Fruit fly (Drosophila melanogaster) whole organism, embryonic: ENCODE measurements around the gene trus.
A peak's percentile ranks its signal among the peaks of the same experiment; 100 is the strongest.

ENCODE experiments used
- ATbp ChIP-seq: fragments of 200-800 bp; sonication (Bioruptor generic); optimal IDR thresholded peaks from 2 replicates; lab custom pipeline; 2017; ENCODE audit warnings: missing biosample characterization, mild to moderate bottlenecking, missing genetic modification characterization, missing genetic modification reagents
- Atf-2 ChIP-seq: fragments of 200-800 bp; sonication (Bioruptor generic); optimal IDR thresholded peaks from 2 replicates; lab custom pipeline; 2016; ENCODE audit warnings: missing biosample characterization, missing genetic modification characterization
- C15 ChIP-seq: fragments of 200-800 bp; sonication (Bioruptor generic); IDR thresholded peaks from 3 replicates; pipeline ENCODE4 v1.3.6; 2022; ENCODE audit warnings: missing biosample characterization, missing genetic modification characterization
- CG12071 ChIP-seq: fragments of 200-800 bp; sonication (Bioruptor generic); optimal IDR thresholded peaks from 3 replicates; lab custom pipeline; 2018; ENCODE audit warnings: missing biosample characterization, mild to moderate bottlenecking, missing genetic modification characterization
- CG13296 ChIP-seq: fragments of 200-800 bp; sonication (Bioruptor generic); optimal IDR thresholded peaks from 3 replicates; lab custom pipeline; 2018; ENCODE audit warnings: missing biosample characterization, mild to moderate bottlenecking, missing genetic modification characterization
- CG1529 ChIP-seq: fragments of 200-800 bp; sonication (Bioruptor generic); optimal IDR thresholded peaks from 3 replicates; lab custom pipeline; 2018; ENCODE audit warnings: missing biosample characterization, missing genetic modification characterization
- CG1647 ChIP-seq: fragments of 200-800 bp; sonication (Bioruptor generic); optimal IDR thresholded peaks from 3 replicates; lab custom pipeline; 2016; ENCODE audit warnings: missing biosample characterization, missing genetic modification characterization
- CG18619 ChIP-seq: fragments of 200-800 bp; sonication (Bioruptor generic); optimal IDR thresholded peaks from 3 replicates; lab custom pipeline; 2017; ENCODE audit warnings: missing biosample characterization, mild to moderate bottlenecking, missing genetic modification characterization
- CG18764 ChIP-seq: fragments of 200-800 bp; sonication (Bioruptor generic); optimal IDR thresholded peaks from 3 replicates; lab custom pipeline; 2016; ENCODE audit warnings: missing biosample characterization, missing genetic modification characterization
- CG2678 ChIP-seq: fragments of 200-800 bp; sonication (Bioruptor generic); optimal IDR thresholded peaks from 3 replicates; lab custom pipeline; 2019; ENCODE audit warnings: missing biosample characterization, mild to moderate bottlenecking, missing genetic modification characterization, moderate library complexity
- CG2712 ChIP-seq: fragments of 200-800 bp; optimal IDR thresholded peaks from 3 replicates; lab custom pipeline; 2019; ENCODE audit warnings: missing biosample characterization, mild to moderate bottlenecking, missing genetic modification characterization, moderate library complexity
- CG2875 ChIP-seq: fragments of 200-800 bp; sonication (Bioruptor generic); optimal IDR thresholded peaks from 2 replicates; lab custom pipeline; 2017; ENCODE audit warnings: missing biosample characterization, mild to moderate bottlenecking, missing genetic modification characterization, missing genetic modification reagents
- CG3163 ChIP-seq: fragments of 200-800 bp; sonication (Bioruptor generic); optimal IDR thresholded peaks from 3 replicates; lab custom pipeline; 2016; ENCODE audit warnings: missing biosample characterization, missing genetic modification characterization
- CG32767 ChIP-seq: fragments of 200-800 bp; sonication (Bioruptor generic); IDR thresholded peaks from 2 replicates; pipeline ENCODE4 v1.3.6; 2022; ENCODE audit warnings: missing biosample characterization, missing genetic modification characterization
- CG3726 ChIP-seq: fragments of 200-800 bp; sonication (Bioruptor generic); IDR thresholded peaks from 3 replicates; pipeline ENCODE4, ENCODE4 v1.3.6; 2022; ENCODE audit warnings: missing biosample characterization, missing genetic modification characterization
- CG4424 ChIP-seq: fragments of 200-800 bp; sonication (Bioruptor generic); optimal IDR thresholded peaks from 3 replicates; lab custom pipeline; 2016; ENCODE audit warnings: missing biosample characterization, missing genetic modification characterization
- CG4854 ChIP-seq: fragments of 200-800 bp; sonication (Bioruptor generic); optimal IDR thresholded peaks from 2 replicates; lab custom pipeline; 2016; ENCODE audit warnings: missing biosample characterization, missing genetic modification characterization, inconsistent platforms
- CG8290 ChIP-seq, 3 experiments: fragments of 200-800 bp; sonication (Bioruptor generic); optimal IDR thresholded peaks; 2 replicates each; lab custom pipeline; 2016 to 2019; ENCODE audit warnings: missing biosample characterization in 3 of 3, missing genetic modification characterization in 3 of 3, mild to moderate bottlenecking in 2 of 3, moderate library complexity in 1 of 3
- CG9727 ChIP-seq: fragments of 200-800 bp; sonication (Bioruptor generic); optimal IDR thresholded peaks from 3 replicates; lab custom pipeline; 2017; ENCODE audit warnings: missing biosample characterization, mild to moderate bottlenecking, missing genetic modification characterization
- CTCF ChIP-seq: fragments of 200-800 bp; sonication (Bioruptor generic); optimal IDR thresholded peaks from 2 replicates; lab custom pipeline; 2017; ENCODE audit warnings: missing biosample characterization, mild to moderate bottlenecking, missing genetic modification characterization, moderate library complexity
- CoRest ChIP-seq: fragments of 200-800 bp; sonication (Bioruptor generic); optimal IDR thresholded peaks from 3 replicates; lab custom pipeline; 2018; ENCODE audit warnings: missing biosample characterization, mild to moderate bottlenecking, missing genetic modification characterization, moderate library complexity
- D19B ChIP-seq: fragments of 200-800 bp; sonication (Bioruptor generic); optimal IDR thresholded peaks from 2 replicates; lab custom pipeline; 2017; ENCODE audit warnings: missing biosample characterization, mild to moderate bottlenecking, missing genetic modification characterization
- Dbx ChIP-seq: fragments of 200-800 bp; sonication (Bioruptor generic); IDR thresholded peaks from 3 replicates; pipeline ENCODE4 v1.3.6; 2022; ENCODE audit warnings: missing biosample characterization, missing genetic modification characterization
- Drgx ChIP-seq: fragments of 200-800 bp; sonication (Bioruptor generic); IDR thresholded peaks from 2 replicates; pipeline ENCODE4 v1.3.6; 2022; ENCODE audit warnings: missing biosample characterization, missing genetic modification characterization
- Elba2 ChIP-seq: fragments of 200-800 bp; sonication (Bioruptor generic); optimal IDR thresholded peaks from 3 replicates; lab custom pipeline; 2016; ENCODE audit warnings: missing biosample characterization, missing genetic modification characterization
- Fer2 ChIP-seq: fragments of 200-800 bp; sonication (Bioruptor generic); optimal IDR thresholded peaks from 2 replicates; lab custom pipeline; 2018; ENCODE audit warnings: missing biosample characterization, mild to moderate bottlenecking, missing genetic modification characterization, moderate library complexity
- HHEX ChIP-seq: fragments of 200-800 bp; sonication (Bioruptor generic); optimal IDR thresholded peaks from 3 replicates; lab custom pipeline; 2017; ENCODE audit warnings: missing biosample characterization, mild to moderate bottlenecking, missing genetic modification characterization, missing genetic modification reagents
- Hey ChIP-seq: fragments of 200-800 bp; sonication (Bioruptor generic); optimal IDR thresholded peaks from 3 replicates; lab custom pipeline; 2018; ENCODE audit warnings: missing biosample characterization, mild to moderate bottlenecking, missing genetic modification characterization
- Hr39 ChIP-seq: fragments of >200 bp; optimal IDR thresholded peaks from 2 replicates; lab custom pipeline; 2017
- Meics ChIP-seq: fragments of 200-800 bp; sonication (Bioruptor generic); optimal IDR thresholded peaks from 2 replicates; lab custom pipeline; 2017; ENCODE audit warnings: missing biosample characterization, mild to moderate bottlenecking, missing genetic modification characterization
- Nf-YC ChIP-seq: fragments of 200-800 bp; optimal IDR thresholded peaks from 3 replicates; lab custom pipeline; 2019; ENCODE audit warnings: missing biosample characterization, mild to moderate bottlenecking, missing genetic modification characterization, moderate library complexity
- Oaz ChIP-seq: fragments of 200-800 bp; sonication (Bioruptor generic); IDR thresholded peaks from 2 replicates; pipeline ENCODE4 v1.3.6; 2022; ENCODE audit warnings: missing biosample characterization, missing genetic modification characterization
- Six4 ChIP-seq: fragments of 200-800 bp; sonication (Bioruptor generic); optimal IDR thresholded peaks from 2 replicates; lab custom pipeline; 2016; ENCODE audit warnings: missing biosample characterization, missing genetic modification characterization
- Sox100B ChIP-seq: fragments of 200-800 bp; sonication (Bioruptor generic); optimal IDR thresholded peaks from 3 replicates; lab custom pipeline; 2018; ENCODE audit warnings: missing biosample characterization, mild to moderate bottlenecking, missing genetic modification characterization
- Sox102F ChIP-seq: fragments of 200-800 bp; sonication (Bioruptor generic); optimal IDR thresholded peaks from 2 replicates; lab custom pipeline; 2018; ENCODE audit warnings: missing biosample characterization, mild to moderate bottlenecking, missing genetic modification characterization, moderate library complexity
- chn ChIP-seq: fragments of 200-800 bp; sonication (Bioruptor generic); optimal IDR thresholded peaks from 2 replicates; lab custom pipeline; 2016; ENCODE audit warnings: missing biosample characterization, missing genetic modification characterization
- dan ChIP-seq: fragments of 200-800 bp; sonication (Bioruptor generic); IDR thresholded peaks from 2 replicates; pipeline ENCODE4 v1.3.6; 2022; ENCODE audit warnings: missing biosample characterization, missing genetic modification characterization
- dysf ChIP-seq: fragments of 200-800 bp; sonication (Bioruptor generic); IDR thresholded peaks from 3 replicates; pipeline ENCODE4 v1.3.6; 2022; ENCODE audit warnings: missing biosample characterization, missing genetic modification characterization
- gem ChIP-seq: fragments of 200-800 bp; sonication (Bioruptor generic); optimal IDR thresholded peaks from 2 replicates; lab custom pipeline; 2019; ENCODE audit warnings: missing biosample characterization, mild to moderate bottlenecking, missing genetic modification characterization, moderate library complexity
- hbn ChIP-seq: fragments of 200-800 bp; sonication (Bioruptor generic); IDR thresholded peaks from 2 replicates; pipeline ENCODE4 v1.3.6; 2022; ENCODE audit warnings: missing biosample characterization, missing genetic modification characterization; ENCODE audit not compliant: partially characterized antibody
- inv ChIP-seq: fragments of 200-800 bp; sonication (Bioruptor generic); IDR thresholded peaks from 2 replicates; pipeline ENCODE4 v1.3.6; 2022; ENCODE audit warnings: missing biosample characterization, missing genetic modification characterization; ENCODE audit not compliant: partially characterized antibody
- pum ChIP-seq: fragments of 200-800 bp; sonication (Bioruptor generic); optimal IDR thresholded peaks from 2 replicates; lab custom pipeline; 2016; ENCODE audit warnings: missing biosample characterization, missing genetic modification characterization
- row ChIP-seq: fragments of 200-800 bp; sonication (Bioruptor generic); IDR thresholded peaks from 3 replicates; pipeline ENCODE4 v1.3.6; 2022; ENCODE audit warnings: missing biosample characterization, missing genetic modification characterization
- salm ChIP-seq: fragments of 200-800 bp; sonication (Bioruptor generic); optimal IDR thresholded peaks from 2 replicates; lab custom pipeline; 2018; ENCODE audit warnings: missing biosample characterization, mild to moderate bottlenecking, missing genetic modification characterization
- sd ChIP-seq: fragments of 200-800 bp; sonication (Bioruptor generic); optimal IDR thresholded peaks from 3 replicates; lab custom pipeline; 2018; ENCODE audit warnings: missing biosample characterization, mild to moderate bottlenecking, missing genetic modification characterization, moderate library complexity
- sr ChIP-seq: fragments of 200-800 bp; sonication (Bioruptor generic); IDR thresholded peaks from 3 replicates; pipeline ENCODE4 v1.3.6; 2022; ENCODE audit warnings: missing biosample characterization, missing genetic modification characterization
- trem ChIP-seq: fragments of 200-800 bp; optimal IDR thresholded peaks from 3 replicates; lab custom pipeline; 2019; ENCODE audit warnings: missing biosample characterization, mild to moderate bottlenecking, missing genetic modification characterization, moderate library complexity
- vvl ChIP-seq: fragments of 200-800 bp; sonication (Bioruptor generic); IDR thresholded peaks from 2 replicates; pipeline ENCODE4 v1.3.6; 2022; ENCODE audit warnings: missing biosample characterization, missing genetic modification characterization
- wek ChIP-seq: fragments of 200-800 bp; sonication (Bioruptor generic); optimal IDR thresholded peaks from 3 replicates; lab custom pipeline; 2018; ENCODE audit warnings: missing biosample characterization, mild to moderate bottlenecking, missing genetic modification characterization, moderate library complexity
- zen ChIP-seq: fragments of 200-800 bp; sonication (Bioruptor generic); optimal IDR thresholded peaks from 3 replicates; lab custom pipeline; 2018; ENCODE audit warnings: missing biosample characterization, mild to moderate bottlenecking, missing genetic modification characterization, moderate library complexity

trus gene

DNA sequence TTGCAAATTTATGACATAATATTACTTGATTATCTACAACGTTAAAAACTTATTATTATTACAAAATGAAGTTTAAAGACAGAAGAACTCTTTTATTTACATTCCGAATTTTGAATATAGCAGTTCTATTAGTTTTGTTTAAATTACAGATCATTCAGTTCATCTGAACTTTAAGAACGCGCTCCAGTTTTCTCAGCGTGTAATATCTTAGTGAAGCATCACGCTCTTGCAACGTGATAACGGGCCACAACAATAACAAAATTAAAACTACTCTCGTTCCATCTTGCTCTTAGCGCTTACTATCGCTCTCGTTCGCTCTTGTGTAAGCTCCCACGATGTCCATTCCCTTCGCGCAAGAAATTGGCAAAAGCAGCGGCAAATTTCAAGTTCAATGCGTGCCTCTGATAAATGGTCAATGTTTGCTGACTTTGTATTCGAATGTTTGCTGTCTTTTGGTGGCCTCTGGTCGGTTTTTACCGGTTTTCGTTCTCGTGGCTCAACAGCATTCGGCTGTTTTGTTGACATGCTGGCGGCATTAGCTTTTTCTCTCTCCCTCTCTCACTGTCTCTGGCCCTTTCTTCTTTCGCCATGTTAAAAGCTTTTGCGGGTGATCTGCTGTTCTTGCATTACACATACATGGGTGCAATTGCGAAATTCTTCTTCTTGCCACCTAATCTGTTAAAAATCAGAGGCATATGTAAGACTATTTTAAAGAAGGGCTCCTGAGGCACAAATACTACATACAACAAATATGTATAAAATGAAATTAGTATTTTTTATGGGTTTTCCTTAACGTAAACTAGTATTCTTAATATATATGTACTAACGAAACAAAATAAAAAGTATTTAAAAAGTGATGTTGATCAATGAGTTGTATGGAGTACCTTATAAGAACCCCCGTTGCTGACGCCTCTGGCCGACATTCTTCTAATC, 13.5 kb upstream of the trus start (continued):
- TF ChIP-seq CG9727 (GFP tag; lab: Kevin White, UChicago) = peak; percentile 44
- TF ChIP-seq Dbx (GFP tag; lab: Robert Waterston, UW) = peak; percentile 24; the same call in 1 of the 3 replicates
- TF ChIP-seq hbn (GFP tag; lab: Robert Waterston, UW) = no peak
- TF ChIP-seq inv (GFP tag; lab: Robert Waterston, UW) = no peak
- TF ChIP-seq row (GFP tag; lab: Robert Waterston, UW) = peak; percentile 75
- no peak for TF ChIP-seq Six4 (GFP tag; lab: Kevin White, UChicago)
- TF ChIP-seq wek (GFP tag; lab: Kevin White, UChicago) = no peak
- no peak for TF ChIP-seq CG12071 (GFP tag; lab: Kevin White, UChicago)
- TF ChIP-seq Sox100B (GFP tag; lab: Kevin White, UChicago) = peak; percentile 17
- TF ChIP-seq Hey (tag; lab: Kevin White, UChicago) = no peak
- peak; percentile 5 for TF ChIP-seq HHEX (GFP tag; lab: Kevin White, UChicago)
- no peak for TF ChIP-seq Hr39 (lab: Kevin White, UChicago)
- TF ChIP-seq CG8290 (GFP tag; optimal IDR thresholded peaks at IDR 0.05; lab: Kevin White, UChicago) = no peak
- peak in 1 of 2 experiments; percentile 22 for TF ChIP-seq CG8290 (tag; optimal IDR thresholded peaks at IDR 0.05; lab: Kevin White, UChicago)
- no peak for TF ChIP-seq dan (GFP tag; lab: Robert Waterston, UW)
- TF ChIP-seq Nf-YC = no peak
- no peak for TF ChIP-seq CG4854 (GFP tag; lab: Kevin White, UChicago)
- TF ChIP-seq Atf-2 (GFP tag; lab: Kevin White, UChicago) = no peak
- no peak for TF ChIP-seq CG2875 (GFP tag; lab: Kevin White, UChicago)
- TF ChIP-seq CG3726 (GFP tag; lab: Robert Waterston, UW) = no peak
- no peak for TF ChIP-seq pum (GFP tag; lab: Kevin White, UChicago)
- no peak for TF ChIP-seq Oaz (GFP tag; lab: Robert Waterston, UW)
- TF ChIP-seq CG1647 (GFP tag; lab: Kevin White, UChicago) = no peak
- peak; percentile 54 for TF ChIP-seq gem (tag; lab: Kevin White, UChicago)
- TF ChIP-seq CG18764 = no peak
- TF ChIP-seq sd (tag; lab: Kevin White, UChicago) = peak; percentile 22
- no peak for TF ChIP-seq CG18619 (GFP tag; lab: Kevin White, UChicago)
- peak; percentile 9 for TF ChIP-seq CG13296 (GFP tag; lab: Kevin White, UChicago)
- TF ChIP-seq CoRest (tag; lab: Kevin White, UChicago) = peak; percentile 58
- TF ChIP-seq D19B = peak; percentile 23
- TF ChIP-seq CG2678 (tag; lab: Kevin White, UChicago) = peak; percentile 68
- no peak for TF ChIP-seq CG4424
- TF ChIP-seq ATbp (GFP tag; lab: Kevin White, UChicago) = no peak
- TF ChIP-seq CG2712 (tag; lab: Kevin White, UChicago) = peak; percentile 23
- no peak for TF ChIP-seq trem
- TF ChIP-seq sr (GFP tag; lab: Robert Waterston, UW) = no peak
- TF ChIP-seq Sox102F = peak; percentile 7
- TF ChIP-seq vvl (GFP tag; lab: Robert Waterston, UW) = no peak
- TF ChIP-seq CG1529 = no peak
- TF ChIP-seq dysf (GFP tag; lab: Robert Waterston, UW) = peak; percentile 43; the same call in 1 of the 3 replicates
- no peak for TF ChIP-seq salm (tag; lab: Kevin White, UChicago)
- no peak for TF ChIP-seq Elba2
- peak; percentile 60 for TF ChIP-seq Meics (GFP tag; lab: Kevin White, UChicago)
- TF ChIP-seq CG32767 = no peak
- no peak for TF ChIP-seq CTCF (GFP tag; lab: Kevin White, UChicago)
- TF ChIP-seq C15 = no peak
- TF ChIP-seq zen (tag; lab: Kevin White, UChicago) = no peak
- TF ChIP-seq chn (GFP tag; lab: Kevin White, UChicago) = no peak
- peak; percentile 53 for TF ChIP-seq Fer2 (tag; lab: Kevin White, UChicago)
- TF ChIP-seq CG3163 (GFP tag; lab: Kevin White, UChicago) = peak; percentile 4
- TF ChIP-seq Drgx (GFP tag; lab: Robert Waterston, UW) = peak; percentile 55
